Fruit fly (Drosophila melanogaster) whole organism, embryonic: ENCODE results near the gene Cpr30B.

Experiments
- Aef1 ChIP-seq: fragments of 200-800 bp; sonication (Bioruptor generic); IDR thresholded peaks from 3 replicates; pipeline ENCODE4 v1.3.6; 2022; ENCODE audit warnings: missing biosample characterization, missing genetic modification characterization
- Bgb ChIP-seq: fragments of 200-800 bp; sonication (Bioruptor generic); IDR thresholded peaks from 2 replicates; pipeline ENCODE4 v1.3.6; 2022; ENCODE audit warnings: missing biosample characterization, missing genetic modification characterization; ENCODE audit not compliant: partially characterized antibody
- CG12155 ChIP-seq: fragments of 200-800 bp; sonication (Bioruptor generic); optimal IDR thresholded peaks from 3 replicates; lab custom pipeline; 2016; ENCODE audit warnings: missing biosample characterization, missing genetic modification characterization
- CG12744 ChIP-seq: fragments of 200-800 bp; sonication (Bioruptor generic); optimal IDR thresholded peaks from 2 replicates; lab custom pipeline; 2016; ENCODE audit warnings: missing biosample characterization, missing genetic modification characterization
- CG13894 ChIP-seq: fragments of 200-800 bp; sonication (Bioruptor generic); optimal IDR thresholded peaks from 3 replicates; lab custom pipeline; 2018; ENCODE audit warnings: missing biosample characterization, mild to moderate bottlenecking, missing genetic modification characterization, moderate library complexity
- CG1529 ChIP-seq: fragments of 200-800 bp; sonication (Bioruptor generic); optimal IDR thresholded peaks from 3 replicates; lab custom pipeline; 2018; ENCODE audit warnings: missing biosample characterization, missing genetic modification characterization
- CG1602 ChIP-seq: fragments of 200-800 bp; sonication (Bioruptor generic); optimal IDR thresholded peaks from 3 replicates; lab custom pipeline; 2016; ENCODE audit warnings: missing biosample characterization, missing genetic modification characterization
- CG1832 ChIP-seq: fragments of 200-800 bp; sonication (Bioruptor generic); optimal IDR thresholded peaks from 2 replicates; lab custom pipeline; 2017; ENCODE audit warnings: missing biosample characterization, mild to moderate bottlenecking, missing genetic modification characterization, inconsistent platforms
- CG18476 ChIP-seq: fragments of 200-800 bp; sonication (Bioruptor generic); optimal IDR thresholded peaks from 2 replicates; lab custom pipeline; 2016; ENCODE audit warnings: missing biosample characterization, mild to moderate bottlenecking, missing genetic modification characterization
- CG32532 ChIP-seq: fragments of 200-800 bp; sonication (Bioruptor generic); IDR thresholded peaks from 2 replicates; pipeline ENCODE4 v1.3.6; 2022; ENCODE audit warnings: missing biosample characterization, missing genetic modification characterization
- CG3726 ChIP-seq: fragments of 200-800 bp; sonication (Bioruptor generic); IDR thresholded peaks from 3 replicates; pipeline ENCODE4, ENCODE4 v1.3.6; 2022; ENCODE audit warnings: missing biosample characterization, missing genetic modification characterization
- CG4424 ChIP-seq: fragments of 200-800 bp; sonication (Bioruptor generic); optimal IDR thresholded peaks from 3 replicates; lab custom pipeline; 2016; ENCODE audit warnings: missing biosample characterization, missing genetic modification characterization
- CG5953 ChIP-seq: fragments of 200-800 bp; sonication (Bioruptor generic); IDR thresholded peaks from 2 replicates; pipeline ENCODE4 v1.3.6; 2022; ENCODE audit warnings: missing biosample characterization, missing genetic modification characterization
- CG6272 ChIP-seq: fragments of 200-800 bp; sonication (Bioruptor generic); IDR thresholded peaks from 2 replicates; pipeline ENCODE4 v1.3.6; 2022; ENCODE audit warnings: missing biosample characterization, missing genetic modification characterization
- CG7357 ChIP-seq: fragments of 200-800 bp; sonication (Bioruptor generic); IDR thresholded peaks from 3 replicates; pipeline ENCODE4 v1.3.6; 2022; ENCODE audit warnings: missing biosample characterization, missing genetic modification characterization
- CG7372 ChIP-seq: fragments of 200-800 bp; sonication (Bioruptor generic); IDR thresholded peaks from 2 replicates; pipeline ENCODE4 v1.3.6; 2022; ENCODE audit warnings: missing biosample characterization, missing genetic modification characterization
- CG8290 ChIP-seq, 3 experiments: fragments of 200-800 bp; sonication (Bioruptor generic); optimal IDR thresholded peaks; 2 replicates each; lab custom pipeline; 2016 to 2019; ENCODE audit warnings: missing biosample characterization in 3 of 3, missing genetic modification characterization in 3 of 3, mild to moderate bottlenecking in 2 of 3, moderate library complexity in 1 of 3
- CG9876 ChIP-seq: fragments of 200-800 bp; sonication (Bioruptor generic); optimal IDR thresholded peaks from 2 replicates; lab custom pipeline; 2016; ENCODE audit warnings: missing biosample characterization, missing genetic modification characterization
- CG9932 ChIP-seq: fragments of 200-800 bp; sonication (Bioruptor generic); IDR thresholded peaks from 2 replicates; pipeline ENCODE4 v1.3.6; 2022; ENCODE audit warnings: missing biosample characterization, missing genetic modification characterization
- D ChIP-seq, 2 experiments: fragments of 200-800 bp in 1 of 2; fragments of >200 bp in 1 of 2; sonication (Bioruptor generic) in 1 of 2; optimal IDR thresholded peaks; 2 replicates in 1 of 2; 3 replicates in 1 of 2; lab custom pipeline; 2017; ENCODE audit warnings: mild to moderate bottlenecking in 1 of 2, missing biosample characterization in 1 of 2, missing genetic modification characterization in 1 of 2, missing genetic modification reagents in 1 of 2
- Dip2 ChIP-seq: fragments of 200-800 bp; sonication (Bioruptor generic); IDR thresholded peaks from 2 replicates; pipeline ENCODE4 v1.3.6; 2022; ENCODE audit warnings: missing biosample characterization, missing genetic modification characterization
- E2f2 ChIP-seq: fragments of 200-800 bp; sonication (Bioruptor generic); IDR thresholded peaks from 2 replicates; pipeline ENCODE4 v1.3.6; 2022; ENCODE audit warnings: missing biosample characterization, missing genetic modification characterization
- ERR ChIP-seq: fragments of 200-800 bp; sonication (Bioruptor generic); optimal IDR thresholded peaks from 2 replicates; lab custom pipeline; 2016; ENCODE audit warnings: missing biosample characterization, missing genetic modification characterization
- Fer3 ChIP-seq: fragments of 200-800 bp; sonication (Bioruptor generic); optimal IDR thresholded peaks from 2 replicates; lab custom pipeline; 2018; ENCODE audit warnings: missing biosample characterization, mild to moderate bottlenecking, missing genetic modification characterization, moderate library complexity
- H2.0 ChIP-seq: fragments of 200-800 bp; sonication (Bioruptor generic); IDR thresholded peaks from 2 replicates; pipeline ENCODE4 v1.3.6; 2022; ENCODE audit warnings: missing biosample characterization, missing genetic modification characterization
- HHEX ChIP-seq: fragments of 200-800 bp; sonication (Bioruptor generic); optimal IDR thresholded peaks from 3 replicates; lab custom pipeline; 2017; ENCODE audit warnings: missing biosample characterization, mild to moderate bottlenecking, missing genetic modification characterization, missing genetic modification reagents
- HLH54F ChIP-seq: fragments of 200-800 bp; sonication (Bioruptor generic); optimal IDR thresholded peaks from 3 replicates; lab custom pipeline; 2016; ENCODE audit warnings: missing biosample characterization, missing genetic modification characterization
- Hmr ChIP-seq: fragments of 200-800 bp; sonication (Bioruptor generic); optimal IDR thresholded peaks from 3 replicates; lab custom pipeline; 2017; ENCODE audit warnings: mild to moderate bottlenecking, missing biosample characterization, missing genetic modification reagents, missing genetic modification characterization
- Hmx ChIP-seq: fragments of 200-800 bp; sonication (Bioruptor generic); optimal IDR thresholded peaks from 2 replicates; lab custom pipeline; 2016; ENCODE audit warnings: missing biosample characterization, missing genetic modification characterization
- Rfx ChIP-seq: fragments of 200-800 bp; sonication (Bioruptor generic); IDR thresholded peaks from 2 replicates; pipeline ENCODE4 v1.3.6; 2022; ENCODE audit warnings: missing biosample characterization, missing genetic modification characterization
- Six4 ChIP-seq: fragments of 200-800 bp; sonication (Bioruptor generic); optimal IDR thresholded peaks from 2 replicates; lab custom pipeline; 2016; ENCODE audit warnings: missing biosample characterization, missing genetic modification characterization
- cad ChIP-seq: fragments of >200 bp; optimal IDR thresholded peaks from 2 replicates; lab custom pipeline; 2017; ENCODE audit warnings: missing biosample characterization, missing genetic modification characterization
- dm ChIP-seq: fragments of 200-800 bp; sonication (Bioruptor generic); optimal IDR thresholded peaks from 3 replicates; lab custom pipeline; 2016; ENCODE audit warnings: missing biosample characterization, missing genetic modification characterization
- eve ChIP-seq, 2 experiments: fragments of >200 bp; optimal IDR thresholded peaks; 2 replicates each; lab custom pipeline; 2017; ENCODE audit warnings: missing biosample characterization in 2 of 2, missing genetic modification characterization in 2 of 2
- fd96Cb ChIP-seq: fragments of 200-800 bp; sonication (Bioruptor generic); optimal IDR thresholded peaks from 2 replicates; lab custom pipeline; 2018; ENCODE audit warnings: missing biosample characterization, mild to moderate bottlenecking, missing genetic modification characterization, moderate library complexity
- ftz-f1 ChIP-seq: fragments of 200-800 bp; sonication (Bioruptor generic); optimal IDR thresholded peaks from 2 replicates; lab custom pipeline; 2016; ENCODE audit warnings: missing biosample characterization, missing genetic modification characterization
- gem ChIP-seq: fragments of 200-800 bp; sonication (Bioruptor generic); optimal IDR thresholded peaks from 2 replicates; lab custom pipeline; 2019; ENCODE audit warnings: missing biosample characterization, mild to moderate bottlenecking, missing genetic modification characterization, moderate library complexity
- grn ChIP-seq: fragments of 200-800 bp; sonication (Bioruptor generic); optimal IDR thresholded peaks from 3 replicates; lab custom pipeline; 2017; ENCODE audit warnings: missing biosample characterization, missing genetic modification characterization
- gsb-n ChIP-seq: fragments of 200-800 bp; sonication (Bioruptor generic); optimal IDR thresholded peaks from 3 replicates; lab custom pipeline; 2018; ENCODE audit warnings: missing biosample characterization, mild to moderate bottlenecking, missing genetic modification characterization
- ind ChIP-seq: fragments of 200-800 bp; sonication (Bioruptor generic); optimal IDR thresholded peaks from 3 replicates; lab custom pipeline; 2016; ENCODE audit warnings: missing biosample characterization, missing genetic modification characterization
- phol ChIP-seq: fragments of 200-800 bp; sonication (Bioruptor generic); optimal IDR thresholded peaks from 3 replicates; lab custom pipeline; 2018; ENCODE audit warnings: missing biosample characterization, mild to moderate bottlenecking, missing genetic modification characterization, moderate library complexity
- pita ChIP-seq: fragments of 200-800 bp; sonication (Bioruptor generic); optimal IDR thresholded peaks from 2 replicates; lab custom pipeline; 2017; ENCODE audit warnings: missing biosample characterization, mild to moderate bottlenecking, missing genetic modification characterization
- psq ChIP-seq: fragments of 200-800 bp; sonication (Bioruptor generic); optimal IDR thresholded peaks from 2 replicates; lab custom pipeline; 2017; ENCODE audit warnings: missing biosample characterization, missing genetic modification characterization
- ro ChIP-seq: fragments of 200-800 bp; sonication (Bioruptor generic); IDR thresholded peaks from 2 replicates; pipeline ENCODE4 v1.3.6; 2022; ENCODE audit warnings: missing biosample characterization, missing genetic modification characterization
- seq ChIP-seq: fragments of 200-800 bp; sonication (Bioruptor generic); IDR thresholded peaks from 2 replicates; pipeline ENCODE4 v1.3.6; 2022; ENCODE audit warnings: missing biosample characterization, missing genetic modification characterization
- shn ChIP-seq: fragments of 200-800 bp; sonication (Bioruptor generic); optimal IDR thresholded peaks from 3 replicates; lab custom pipeline; 2016; ENCODE audit warnings: missing biosample characterization, missing genetic modification characterization
- trh ChIP-seq: fragments of 200-800 bp; sonication (Bioruptor generic); optimal IDR thresholded peaks from 2 replicates; lab custom pipeline; 2016; ENCODE audit warnings: missing biosample characterization, missing genetic modification characterization
- zen ChIP-seq: fragments of 200-800 bp; sonication (Bioruptor generic); optimal IDR thresholded peaks from 3 replicates; lab custom pipeline; 2018; ENCODE audit warnings: missing biosample characterization, mild to moderate bottlenecking, missing genetic modification characterization, moderate library complexity
- zf30C ChIP-seq: fragments of 200-800 bp; sonication (Bioruptor generic); optimal IDR thresholded peaks from 3 replicates; lab custom pipeline; 2018; ENCODE audit warnings: missing biosample characterization, mild to moderate bottlenecking, missing genetic modification characterization

Gene Cpr30B

DNA sequence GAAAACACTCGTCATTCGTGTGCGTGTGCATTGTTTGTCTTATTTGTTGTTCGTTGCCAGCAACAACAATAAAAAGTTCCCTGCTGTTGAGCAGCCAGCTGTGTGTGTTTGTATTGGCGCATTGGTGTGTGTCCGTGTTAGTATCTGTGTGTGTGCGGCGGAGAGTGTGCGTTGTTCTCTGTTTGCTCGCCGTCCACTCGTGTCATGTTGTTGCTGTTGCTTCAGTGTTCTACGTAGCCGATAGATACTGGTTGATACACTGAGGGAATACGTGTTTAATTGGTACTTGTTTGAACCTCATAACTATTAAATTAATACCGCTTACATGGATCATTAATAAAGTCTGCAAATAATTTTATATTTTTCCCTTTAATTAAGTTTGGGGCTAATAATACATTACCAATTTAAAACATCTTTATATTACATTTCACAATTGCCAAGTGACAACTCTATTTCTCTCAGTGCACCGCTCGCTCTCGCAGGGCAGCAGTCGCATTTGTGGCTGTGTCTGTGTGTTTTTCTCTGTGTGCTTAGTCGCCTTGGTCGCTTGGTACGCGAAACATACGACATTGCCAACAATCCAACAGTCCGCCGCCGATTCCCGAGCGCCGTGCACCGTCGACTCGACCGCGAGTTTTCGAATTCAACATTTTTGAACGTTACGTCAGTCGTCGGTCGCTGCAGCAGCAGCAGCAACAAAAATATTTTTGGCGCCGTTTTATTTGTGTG lies 25.8 kb downstream of the Cpr30B start, which contains the start of gene brwl (continued):
- TF ChIP-seq CG1602 (GFP tag; lab: Kevin White, UChicago), result peak; percentile 99
- peak; percentile 97 for TF ChIP-seq trh (GFP tag; lab: Kevin White, UChicago)
- peak; percentile 99 for TF ChIP-seq Six4 (GFP tag; lab: Kevin White, UChicago)
- peak; percentile 95 for TF ChIP-seq Hmx
- peak; percentile 99 for TF ChIP-seq CG4424 (GFP tag; lab: Kevin White, UChicago)
- TF ChIP-seq ERR (GFP tag; lab: Kevin White, UChicago), result peak; percentile 96
- TF ChIP-seq CG18476 (GFP tag; lab: Kevin White, UChicago), result peak; percentile 98
- peak; percentile 99 for TF ChIP-seq HHEX (GFP tag; lab: Kevin White, UChicago)
- TF ChIP-seq CG1529 (GFP tag; lab: Kevin White, UChicago), result peak; percentile 98
- TF ChIP-seq E2f2, result peak; percentile 88
- TF ChIP-seq psq (GFP tag; lab: Kevin White, UChicago), result peak; percentile 93
- peak; percentile 94 for TF ChIP-seq ro
- TF ChIP-seq CG7357 (GFP tag; lab: Robert Waterston, UW), result peak; percentile 95
- TF ChIP-seq CG9876 (GFP tag; lab: Kevin White, UChicago), result peak; percentile 95
- peak; percentile 99 for TF ChIP-seq ind (GFP tag; lab: Kevin White, UChicago)
- peak; percentile 98 for TF ChIP-seq CG7372 (GFP tag; lab: Robert Waterston, UW)
- TF ChIP-seq shn, result peak; percentile 96
- peak; percentile 97 for TF ChIP-seq CG13894 (tag; lab: Kevin White, UChicago)
- peak; percentile 96 for TF ChIP-seq CG9932
- peak; percentile 98 for TF ChIP-seq CG3726 (GFP tag; lab: Robert Waterston, UW)
- TF ChIP-seq CG32532, result peak; percentile 98
- TF ChIP-seq HLH54F (GFP tag; lab: Kevin White, UChicago), result peak; percentile 97
- TF ChIP-seq D (optimal IDR thresholded peaks at IDR 0.05; lab: Kevin White, UChicago), result peak; percentile 93
- peak; percentile 99 for TF ChIP-seq D (GFP tag; optimal IDR thresholded peaks at IDR 0.05; lab: Kevin White, UChicago)
- TF ChIP-seq phol (tag; lab: Kevin White, UChicago), result peak; percentile 99
- peak; percentile 92 for TF ChIP-seq ftz-f1 (GFP tag; lab: Kevin White, UChicago)
- TF ChIP-seq Hmr (GFP tag; lab: Kevin White, UChicago), result peak; percentile 99
- TF ChIP-seq CG1832 (GFP tag; lab: Kevin White, UChicago), result no peak
- TF ChIP-seq CG12155, result peak; percentile 98
- TF ChIP-seq gem (tag; lab: Kevin White, UChicago), result peak; percentile 100
- TF ChIP-seq Aef1 (GFP tag; lab: Robert Waterston, UW), result peak; percentile 98
- peak; percentile 98 for TF ChIP-seq CG6272
- TF ChIP-seq CG8290 (GFP tag; optimal IDR thresholded peaks at IDR 0.05; lab: Kevin White, UChicago), result peak; percentile 99
- peak; percentile 92 to 93 for TF ChIP-seq CG8290 (tag; optimal IDR thresholded peaks at IDR 0.05; lab: Kevin White, UChicago)
- peak; percentile 77 for TF ChIP-seq Dip2 (GFP tag; lab: Robert Waterston, UW)
- peak; percentile 97 for TF ChIP-seq H2.0 (GFP tag; lab: Robert Waterston, UW)
- peak; percentile 42 for TF ChIP-seq Bgb (GFP tag; lab: Robert Waterston, UW)
- peak; percentile 99 for TF ChIP-seq fd96Cb (tag; lab: Kevin White, UChicago)
- TF ChIP-seq CG12744 (GFP tag; lab: Kevin White, UChicago), result peak; percentile 98
- TF ChIP-seq Fer3 (tag; lab: Kevin White, UChicago), result peak; percentile 98
- TF ChIP-seq zen (tag; lab: Kevin White, UChicago), result peak; percentile 99
- peak; percentile 94 to 99 for TF ChIP-seq eve (GFP tag; optimal IDR thresholded peaks at IDR 0.05; lab: Kevin White, UChicago)
- peak; percentile 99 for TF ChIP-seq gsb-n (tag; lab: Kevin White, UChicago)
- peak; percentile 98 for TF ChIP-seq seq (GFP tag; lab: Robert Waterston, UW)
- TF ChIP-seq cad (GFP tag; lab: Kevin White, UChicago), result no peak
- peak; percentile 95 for TF ChIP-seq dm (GFP tag; lab: Kevin White, UChicago)
- TF ChIP-seq pita (GFP tag; lab: Kevin White, UChicago), result no peak
- peak; percentile 99 for TF ChIP-seq Rfx (GFP tag; lab: Robert Waterston, UW)
- TF ChIP-seq zf30C (GFP tag; lab: Kevin White, UChicago), result peak; percentile 99
- TF ChIP-seq CG5953 (GFP tag; lab: Robert Waterston, UW), result peak; percentile 95
- peak; percentile 91 for TF ChIP-seq grn (GFP tag; lab: Kevin White, UChicago)
